Fruit fly (Drosophila melanogaster) whole organism, embryonic: ENCODE measurements around the gene CG42494.

ENCODE experiments used
- Antp ChIP-seq: fragments of 200-800 bp; sonication (Bioruptor generic); optimal IDR thresholded peaks from 3 replicates; lab custom pipeline; 2016; ENCODE audit warnings: missing biosample characterization, missing genetic modification characterization
- CG10654 ChIP-seq: fragments of 200-800 bp; sonication (Bioruptor generic); optimal IDR thresholded peaks from 2 replicates; lab custom pipeline; 2016; ENCODE audit warnings: missing biosample characterization, missing genetic modification characterization
- CG12744 ChIP-seq: fragments of 200-800 bp; sonication (Bioruptor generic); optimal IDR thresholded peaks from 2 replicates; lab custom pipeline; 2016; ENCODE audit warnings: missing biosample characterization, missing genetic modification characterization
- CG2116 ChIP-seq: fragments of 200-800 bp; sonication (Bioruptor generic); optimal IDR thresholded peaks from 3 replicates; lab custom pipeline; 2018; ENCODE audit warnings: missing biosample characterization, mild to moderate bottlenecking, missing genetic modification characterization
- CG2889 ChIP-seq: fragments of 200-800 bp; sonication (Bioruptor generic); IDR thresholded peaks from 3 replicates; pipeline ENCODE4 v1.3.6; 2022; ENCODE audit warnings: missing biosample characterization, missing genetic modification characterization
- CG31365 ChIP-seq: fragments of 200-800 bp; sonication (Bioruptor generic); optimal IDR thresholded peaks from 2 replicates; lab custom pipeline; 2018; ENCODE audit warnings: missing biosample characterization, mild to moderate bottlenecking, missing genetic modification characterization
- CG4360 ChIP-seq: fragments of 200-800 bp; sonication (Bioruptor generic); IDR thresholded peaks from 2 replicates; pipeline ENCODE4 v1.3.6; 2022; ENCODE audit warnings: missing biosample characterization, missing genetic modification characterization
- CG6272 ChIP-seq: fragments of 200-800 bp; sonication (Bioruptor generic); IDR thresholded peaks from 2 replicates; pipeline ENCODE4 v1.3.6; 2022; ENCODE audit warnings: missing biosample characterization, missing genetic modification characterization
- CG6791 ChIP-seq: fragments of 200-800 bp; sonication (Bioruptor generic); IDR thresholded peaks from 3 replicates; pipeline ENCODE4 v1.3.6; 2022; ENCODE audit warnings: missing biosample characterization, missing genetic modification characterization; ENCODE audit not compliant: partially characterized antibody
- CG7357 ChIP-seq: fragments of 200-800 bp; sonication (Bioruptor generic); IDR thresholded peaks from 3 replicates; pipeline ENCODE4 v1.3.6; 2022; ENCODE audit warnings: missing biosample characterization, missing genetic modification characterization
- CG7928 ChIP-seq: fragments of 200-800 bp; sonication (Bioruptor generic); optimal IDR thresholded peaks from 2 replicates; lab custom pipeline; 2017; ENCODE audit warnings: missing biosample characterization, mild to moderate bottlenecking, missing genetic modification characterization
- CG8924 ChIP-seq: fragments of 200-800 bp; optimal IDR thresholded peaks from 3 replicates; lab custom pipeline; 2019; ENCODE audit warnings: missing biosample characterization, mild to moderate bottlenecking, missing genetic modification characterization, moderate library complexity
- CG9215 ChIP-seq: fragments of 200-800 bp; sonication (Bioruptor generic); IDR thresholded peaks from 2 replicates; pipeline ENCODE4 v1.3.6; 2022; ENCODE audit warnings: missing biosample characterization, missing genetic modification characterization
- CG9609 ChIP-seq: fragments of 200-800 bp; sonication (Bioruptor generic); optimal IDR thresholded peaks from 3 replicates; lab custom pipeline; 2016; ENCODE audit warnings: missing biosample characterization, missing genetic modification characterization
- Dll ChIP-seq: fragments of 200-800 bp; sonication (Bioruptor generic); IDR thresholded peaks from 4 replicates; pipeline ENCODE4 v1.3.6; 2022; ENCODE audit warnings: missing biosample characterization, missing genetic modification characterization; ENCODE audit not compliant: partially characterized antibody
- Hr78 ChIP-seq, 2 experiments: fragments of 200-800 bp in 1 of 2; fragments of >200 bp in 1 of 2; sonication (Bioruptor generic) in 1 of 2; optimal IDR thresholded peaks; 2 replicates each; lab custom pipeline; 2017 to 2019; ENCODE audit warnings: missing biosample characterization in 2 of 2, missing genetic modification characterization in 2 of 2, mild to moderate bottlenecking in 1 of 2, moderate library complexity in 1 of 2
- Med ChIP-seq: fragments of 200-800 bp; sonication (Bioruptor generic); peaks from one replicate; lab custom pipeline; 2016; ENCODE audit warnings: missing biosample characterization, missing genetic modification characterization, mild to moderate bottlenecking, inconsistent platforms, moderate library complexity
- Myb ChIP-seq: fragments of 200-800 bp; sonication (Bioruptor generic); optimal IDR thresholded peaks from 2 replicates; lab custom pipeline; 2016; ENCODE audit warnings: missing biosample characterization, missing genetic modification characterization
- Opbp ChIP-seq: fragments of 200-800 bp; sonication (Bioruptor generic); IDR thresholded peaks from 3 replicates; pipeline ENCODE4 v1.3.6; 2022; ENCODE audit warnings: missing biosample characterization, missing genetic modification characterization; ENCODE audit not compliant: partially characterized antibody
- Optix ChIP-seq: fragments of 200-800 bp; sonication (Bioruptor generic); IDR thresholded peaks from 3 replicates; pipeline ENCODE4 v1.3.6; 2022; ENCODE audit warnings: missing biosample characterization, missing genetic modification characterization
- Rfx ChIP-seq: fragments of 200-800 bp; sonication (Bioruptor generic); IDR thresholded peaks from 2 replicates; pipeline ENCODE4 v1.3.6; 2022; ENCODE audit warnings: missing biosample characterization, missing genetic modification characterization
- Sin3A ChIP-seq: fragments of >200 bp; optimal IDR thresholded peaks from 2 replicates; lab custom pipeline; 2018
- Spps ChIP-seq: fragments of 200-800 bp; sonication (Bioruptor generic); optimal IDR thresholded peaks from 2 replicates; lab custom pipeline; 2018; ENCODE audit warnings: missing biosample characterization, mild to moderate bottlenecking, missing genetic modification characterization
- Sry-δ ChIP-seq: fragments of 200-800 bp; sonication (Bioruptor generic); optimal IDR thresholded peaks from 2 replicates; lab custom pipeline; 2016; ENCODE audit warnings: missing biosample characterization, missing genetic modification characterization
- Taf1 ChIP-seq: fragments of 200-800 bp; sonication (Bioruptor generic); IDR thresholded peaks from 2 replicates; pipeline ENCODE4 v1.3.6; 2022; ENCODE audit warnings: missing biosample characterization, missing genetic modification characterization
- Xbp1 ChIP-seq: fragments of 200-800 bp; sonication (Bioruptor generic); optimal IDR thresholded peaks from 3 replicates; lab custom pipeline; 2016; ENCODE audit warnings: missing biosample characterization, mild to moderate bottlenecking, missing genetic modification characterization
- YL-1 ChIP-seq: fragments of 200-800 bp; sonication (Bioruptor generic); optimal IDR thresholded peaks from 3 replicates; lab custom pipeline; 2017; ENCODE audit warnings: missing biosample characterization, mild to moderate bottlenecking, missing genetic modification characterization
- caup ChIP-seq: fragments of 200-800 bp; sonication (Bioruptor generic); optimal IDR thresholded peaks from 3 replicates; lab custom pipeline; 2017; ENCODE audit warnings: missing biosample characterization, mild to moderate bottlenecking, missing genetic modification characterization, moderate library complexity; ENCODE audit not compliant: severe bottlenecking
- exex ChIP-seq: fragments of 200-800 bp; sonication (Bioruptor generic); optimal IDR thresholded peaks from 4 replicates; lab custom pipeline; 2018; ENCODE audit warnings: missing biosample characterization, mild to moderate bottlenecking, missing genetic modification characterization, moderate library complexity
- gcm ChIP-seq: fragments of 200-800 bp; sonication (Bioruptor generic); optimal IDR thresholded peaks from 2 replicates; lab custom pipeline; 2019; ENCODE audit warnings: missing biosample characterization, mild to moderate bottlenecking, missing genetic modification characterization, moderate library complexity
- grau ChIP-seq: fragments of 200-800 bp; optimal IDR thresholded peaks from 3 replicates; lab custom pipeline; 2019; ENCODE audit warnings: missing biosample characterization, mild to moderate bottlenecking, missing genetic modification characterization, moderate library complexity
- gro ChIP-seq: fragments of 200-800 bp; sonication (Bioruptor generic); optimal IDR thresholded peaks from 2 replicates; lab custom pipeline; 2016; ENCODE audit warnings: missing biosample characterization, missing genetic modification characterization
- inv ChIP-seq: fragments of 200-800 bp; sonication (Bioruptor generic); IDR thresholded peaks from 2 replicates; pipeline ENCODE4 v1.3.6; 2022; ENCODE audit warnings: missing biosample characterization, missing genetic modification characterization; ENCODE audit not compliant: partially characterized antibody
- jigr1 ChIP-seq: fragments of 200-800 bp; sonication (Bioruptor generic); IDR thresholded peaks from 3 replicates; pipeline ENCODE4 v1.3.6; 2022; ENCODE audit warnings: missing biosample characterization, missing genetic modification characterization
- mirr ChIP-seq: fragments of 200-800 bp; sonication (Bioruptor generic); optimal IDR thresholded peaks from 3 replicates; lab custom pipeline; 2018; ENCODE audit warnings: missing biosample characterization, mild to moderate bottlenecking, missing genetic modification characterization
- mld ChIP-seq: fragments of 200-800 bp; sonication (Bioruptor generic); IDR thresholded peaks from 3 replicates; pipeline ENCODE4 v1.3.6; 2022; ENCODE audit warnings: missing biosample characterization, missing genetic modification characterization; ENCODE audit not compliant: partially characterized antibody
- nerfin-2 ChIP-seq: fragments of 200-800 bp; sonication (Bioruptor generic); IDR thresholded peaks from 2 replicates; pipeline ENCODE4 v1.3.6; 2022; ENCODE audit warnings: missing biosample characterization, missing genetic modification characterization; ENCODE audit not compliant: partially characterized antibody
- pzg ChIP-seq: fragments of 200-800 bp; sonication (Bioruptor generic); optimal IDR thresholded peaks from 3 replicates; lab custom pipeline; 2018; ENCODE audit warnings: missing biosample characterization, mild to moderate bottlenecking, missing genetic modification characterization, moderate library complexity
- sd ChIP-seq: fragments of 200-800 bp; sonication (Bioruptor generic); optimal IDR thresholded peaks from 3 replicates; lab custom pipeline; 2018; ENCODE audit warnings: missing biosample characterization, mild to moderate bottlenecking, missing genetic modification characterization, moderate library complexity
- sim ChIP-seq: fragments of 200-800 bp; sonication (Bioruptor generic); IDR thresholded peaks from 2 replicates; pipeline ENCODE4 v1.3.6; 2022; ENCODE audit warnings: missing biosample characterization, missing genetic modification characterization
- slou ChIP-seq: fragments of 200-800 bp; sonication (Bioruptor generic); optimal IDR thresholded peaks from 3 replicates; lab custom pipeline; 2016; ENCODE audit warnings: missing biosample characterization, missing genetic modification characterization
- so ChIP-seq: fragments of 200-800 bp; sonication (Bioruptor generic); IDR thresholded peaks from 3 replicates; pipeline ENCODE4 v1.3.6; 2022; ENCODE audit warnings: missing biosample characterization, missing genetic modification characterization
- sob ChIP-seq: fragments of 200-800 bp; sonication (Bioruptor generic); IDR thresholded peaks from 2 replicates; pipeline ENCODE4 v1.3.6; 2022; ENCODE audit warnings: missing biosample characterization, missing genetic modification characterization
- tgo ChIP-seq: fragments of 200-800 bp; sonication (Bioruptor generic); IDR thresholded peaks from 3 replicates; pipeline ENCODE4 v1.3.6; 2022; ENCODE audit warnings: missing biosample characterization, missing genetic modification characterization
- twi ChIP-seq: fragments of 200-800 bp; optimal IDR thresholded peaks from 2 replicates; lab custom pipeline; 2019; ENCODE audit warnings: missing biosample characterization, mild to moderate bottlenecking, missing genetic modification characterization, moderate library complexity
- zen2 ChIP-seq: fragments of 200-800 bp; sonication (Bioruptor generic); IDR thresholded peaks from 3 replicates; pipeline ENCODE4 v1.3.6; 2022; ENCODE audit warnings: missing biosample characterization, missing genetic modification characterization; ENCODE audit not compliant: partially characterized antibody

The CG42494 gene

DNA sequence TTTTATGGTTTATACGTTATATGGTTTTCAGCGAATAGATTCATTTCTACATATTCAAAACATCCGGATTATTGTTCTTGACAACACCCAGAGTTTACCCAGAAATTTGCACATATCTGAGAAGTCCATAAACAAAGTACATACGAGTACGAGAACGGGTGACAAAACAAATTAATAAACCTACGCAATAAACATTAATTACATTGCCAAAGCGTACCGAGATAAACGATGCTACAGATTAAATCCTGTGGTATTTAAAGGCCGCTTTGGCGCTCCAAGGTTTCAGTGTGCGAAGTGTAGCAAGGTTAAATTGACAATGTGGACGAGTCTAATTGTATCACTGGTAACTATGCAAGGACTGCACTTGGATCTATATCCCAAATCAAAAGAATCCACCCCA lies 3.1 kb downstream of the CG42494 start, which contains the start of gene CG14957:
TSS of gene CG14957 (plus strand) at position 301 of the 400 bp plus-strand sequence.
- TF ChIP-seq zen2 (GFP tag; lab: Robert Waterston, UW), result no peak
- TF ChIP-seq Rfx, result 0 out of 2 replicates have a peak, but pooled peaks have one; percentile 12

dm6 chr3L:3189647-3190046 lies 5.4 kb downstream of the CG42494 start, which contains the start of the genes CG42525 and CG14958:
CG42525 (minus strand) TSS chr3L:3189747.
CG14958 (plus strand) TSS chr3L:3189978.
- TF ChIP-seq gro (GFP tag; lab: Kevin White, UChicago) (no peak), CG7357 (GFP tag; lab: Robert Waterston, UW) (no peak), tgo (GFP tag; lab: Robert Waterston, UW) (no peak), sd (tag; lab: Kevin White, UChicago) (no peak), Sry-δ (GFP tag; lab: Kevin White, UChicago) (no peak), CG9609 (GFP tag; lab: Kevin White, UChicago) (no peak), Xbp1 (GFP tag; lab: Kevin White, UChicago) (no peak), CG12744 (no peak), mirr (GFP tag; lab: Kevin White, UChicago) (no peak), CG6272 (GFP tag; lab: Robert Waterston, UW) (no peak), grau (no peak)

DNA sequence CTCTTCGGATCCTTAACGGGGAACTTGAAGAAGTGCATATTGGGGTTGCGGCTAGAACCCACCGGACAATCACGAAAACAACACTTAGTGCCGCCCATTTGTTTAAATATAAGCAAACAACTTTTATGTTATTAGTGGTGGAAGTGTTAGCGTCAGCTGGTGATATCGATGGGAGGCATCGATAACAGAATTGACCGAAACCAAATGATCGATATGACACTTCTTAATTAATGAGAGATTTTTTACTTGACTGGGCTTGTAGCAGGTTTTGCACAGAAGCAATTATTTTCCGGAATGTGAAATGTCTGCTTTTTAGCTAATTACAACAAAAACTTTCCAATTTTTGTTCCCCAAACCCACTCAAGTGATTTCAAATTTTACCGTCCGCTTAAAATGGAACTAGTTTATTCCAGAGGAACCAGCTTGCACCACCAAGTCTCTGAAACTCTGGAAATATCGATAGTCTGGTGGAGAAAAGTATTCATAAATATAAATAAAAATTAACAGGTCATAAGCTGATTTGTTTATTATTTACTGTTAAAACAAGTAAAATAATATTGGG lies 8.2 kb downstream of the CG42494 start, which contains the start of gene CG14965:
TSS of gene CG14965 (minus strand) at position 159 of the 562 bp plus-strand sequence.
- no peak for TF ChIP-seq CG9215 (GFP tag; lab: Robert Waterston, UW)
- no peak for TF ChIP-seq Hr78 (GFP tag; optimal IDR thresholded peaks at IDR 0.05; lab: Kevin White, UChicago)
- TF ChIP-seq nerfin-2 (GFP tag; lab: Robert Waterston, UW), result peak; percentile 90
- peak; percentile 84 for TF ChIP-seq Sin3A (lab: Kevin White, UChicago)
- no peak for TF ChIP-seq CG31365 (tag; lab: Kevin White, UChicago)
- TF ChIP-seq twi (tag; lab: Kevin White, UChicago), result no peak
- TF ChIP-seq mld (GFP tag; lab: Robert Waterston, UW), result peak; percentile 75; the same call in 2 of the 3 replicates
- TF ChIP-seq CG7928, result no peak
- TF ChIP-seq exex, result no peak
- TF ChIP-seq CG10654 (GFP tag; lab: Kevin White, UChicago), result no peak
- no peak for TF ChIP-seq Antp (GFP tag; lab: Kevin White, UChicago)
- TF ChIP-seq sob, result no peak
- TF ChIP-seq Myb (GFP tag; lab: Kevin White, UChicago), result peak; percentile 94
- TF ChIP-seq Spps, result no peak
- peak; percentile 97 for TF ChIP-seq Dll (GFP tag; lab: Robert Waterston, UW)
- TF ChIP-seq Taf1, result no peak
- peak; percentile 80 for TF ChIP-seq CG2116 (GFP tag; lab: Kevin White, UChicago)
- TF ChIP-seq inv (GFP tag; lab: Robert Waterston, UW), result peak; percentile 86
- TF ChIP-seq zen2 (GFP tag; lab: Robert Waterston, UW), result peak; percentile 56; the same call in 1 of the 3 replicates
- TF ChIP-seq CG4360 (GFP tag; lab: Robert Waterston, UW), result no peak
- TF ChIP-seq sd (tag; lab: Kevin White, UChicago), result no peak
- TF ChIP-seq CG6791, result peak; percentile 86
- no peak for TF ChIP-seq caup (GFP tag; lab: Kevin White, UChicago)
- TF ChIP-seq Opbp, result peak; percentile 82; the same call in 2 of the 3 replicates
- TF ChIP-seq CG8924, result no peak
- no peak for TF ChIP-seq Optix (GFP tag; lab: Robert Waterston, UW)
- TF ChIP-seq CG2889 (GFP tag; lab: Robert Waterston, UW), result no peak
- no peak for TF ChIP-seq jigr1 (GFP tag; lab: Robert Waterston, UW)
- TF ChIP-seq gcm (GFP tag; lab: Kevin White, UChicago), result no peak
- no peak for TF ChIP-seq YL-1
- TF ChIP-seq sim (GFP tag; lab: Robert Waterston, UW), result no peak
- TF ChIP-seq slou (GFP tag; lab: Kevin White, UChicago), result no peak
- peak; percentile 64 for TF ChIP-seq pzg (GFP tag; lab: Kevin White, UChicago)
- TF ChIP-seq Med (GFP tag; lab: Kevin White, UChicago), result peak; percentile 2
- TF ChIP-seq so (GFP tag; lab: Robert Waterston, UW), result no peak
